Fruit fly (Drosophila melanogaster): Measurements from ENCODE around the gene Atac3.
A peak's percentile ranks its signal among the peaks of the same experiment; 100 is the strongest.

Gene Atac3

dm6 chr3L:350651-351228 lies 22.9 kb upstream of the Atac3 start (continued):
- TF ChIP-seq CG4707 (GFP tag; optimal IDR thresholded peaks at IDR 0.05) (peak; percentile 7), sna (GFP tag; IDR thresholded peaks at IDR 0.05; ENCODE audit: partially characterized antibody) (no peak), jing (GFP tag; optimal IDR thresholded peaks at IDR 0.05) (no peak), pita (GFP tag; optimal IDR thresholded peaks at IDR 0.05) (no peak), fu2 (GFP tag; optimal IDR thresholded peaks at IDR 0.05) (no peak), GATAe (GFP tag; conservative IDR thresholded peaks at IDR 0.05) (peak; percentile 81), B-H1 (GFP tag; IDR thresholded peaks at IDR 0.05) (peak; percentile 72), CG13894 (tag; optimal IDR thresholded peaks at IDR 0.05) (peak; percentile 59), pum (GFP tag; optimal IDR thresholded peaks at IDR 0.05) (no peak), CG10147 (GFP tag; optimal IDR thresholded peaks at IDR 0.05) (peak; percentile 75), CG3163 (GFP tag; optimal IDR thresholded peaks at IDR 0.05) (peak; percentile 5), CG1603 (tag; optimal IDR thresholded peaks at IDR 0.05) (no peak), CG9797 (GFP tag; optimal IDR thresholded peaks at IDR 0.05) (no peak), ab (GFP tag; optimal IDR thresholded peaks at IDR 0.05) (no peak), tin (GFP tag; optimal IDR thresholded peaks at IDR 0.05) (peak; percentile 53), stc (GFP tag; IDR thresholded peaks at IDR 0.05) (peak; percentile 76), lab (GFP tag; optimal IDR thresholded peaks at IDR 0.05) (peak; percentile 90), CoRest (tag; optimal IDR thresholded peaks at IDR 0.05) (peak; percentile 66), CG7987 (GFP tag; optimal IDR thresholded peaks at IDR 0.05) (no peak), Lim3 (GFP tag; IDR thresholded peaks at IDR 0.05) (no peak), CG32772 (GFP tag; IDR thresholded peaks at IDR 0.05) (peak; percentile 77), CG13775 (GFP tag; optimal IDR thresholded peaks at IDR 0.05) (no peak), CG10462 (GFP tag; optimal IDR thresholded peaks at IDR 0.05) (no peak), CG11723 (GFP tag; optimal IDR thresholded peaks at IDR 0.05) (no peak), gsb-n (tag; optimal IDR thresholded peaks at IDR 0.05) (no peak), CG1529 (GFP tag; optimal IDR thresholded peaks at IDR 0.05) (no peak), CG4820 (GFP tag; optimal IDR thresholded peaks at IDR 0.05) (peak; percentile 59), Neu2 (GFP tag; optimal IDR thresholded peaks at IDR 0.05; ENCODE audit: borderline replicate concordance) (no peak), CG42726 (GFP tag; IDR thresholded peaks at IDR 0.05; ENCODE audit: partially characterized antibody) (no peak), zfh2 (GFP tag; optimal IDR thresholded peaks at IDR 0.05) (peak; percentile 12), CG14860 (GFP tag; IDR thresholded peaks at IDR 0.05; ENCODE audit: partially characterized antibody) (no peak), CG9727 (GFP tag; optimal IDR thresholded peaks at IDR 0.05) (peak; percentile 80), B-H2 (GFP tag; optimal IDR thresholded peaks at IDR 0.05) (no peak)

dm6 chr3L:349751-350150 lies 22.0 kb upstream of the Atac3 start:
- TF ChIP-seq yki (optimal IDR thresholded peaks at IDR 0.05): no peak
- TF ChIP-seq Sry-β (GFP tag; optimal IDR thresholded peaks at IDR 0.05): no peak
- TF ChIP-seq fd64A (GFP tag; optimal IDR thresholded peaks at IDR 0.05): no peak
- peak; percentile 0 for TF ChIP-seq CG6813 (GFP tag; optimal IDR thresholded peaks at IDR 0.05)
- TF ChIP-seq Med (GFP tag): peak; percentile 55
- TF ChIP-seq lmd (GFP tag; IDR thresholded peaks at IDR 0.05): 0 out of 2 replicates have a peak, but pooled peaks have one; percentile 6
- 0 out of 2 replicates have a peak, but pooled peaks have one; percentile 12 for TF ChIP-seq Drgx (GFP tag; IDR thresholded peaks at IDR 0.05)
- TF ChIP-seq kah (GFP tag; optimal IDR thresholded peaks at IDR 0.05): peak; percentile 56
- TF ChIP-seq Atf-2 (GFP tag; optimal IDR thresholded peaks at IDR 0.05): no peak
- no peak for TF ChIP-seq lbe (GFP tag; optimal IDR thresholded peaks at IDR 0.05)
- TF ChIP-seq CG7963 (GFP tag; IDR thresholded peaks at IDR 0.05; ENCODE audit: partially characterized antibody): no peak
- TF ChIP-seq CG12769 (tag; optimal IDR thresholded peaks at IDR 0.05): peak; percentile 26
- TF ChIP-seq CG30403 (GFP tag; optimal IDR thresholded peaks at IDR 0.05): no peak
- peak; percentile 33 for TF ChIP-seq lilli (GFP tag; optimal IDR thresholded peaks at IDR 0.05)
- no peak for TF ChIP-seq jigr1 (GFP tag; IDR thresholded peaks at IDR 0.05)
- TF ChIP-seq lab (GFP tag; optimal IDR thresholded peaks at IDR 0.05): peak; percentile 6
- TF ChIP-seq CG6683 (GFP tag; optimal IDR thresholded peaks at IDR 0.05): no peak
- no peak for TF ChIP-seq CG7556 (GFP tag; optimal IDR thresholded peaks at IDR 0.05)
- no peak for TF ChIP-seq CG3726 (GFP tag; IDR thresholded peaks at IDR 0.05)
- TF ChIP-seq pros (GFP tag; optimal IDR thresholded peaks at IDR 0.05): no peak
